Fruit fly (Drosophila melanogaster): Measurements from ENCODE around the gene Hakai.

Hakai gene

dm6 chr2L:19582185-19582584 lies at the start of gene Hakai (continued):
- TF ChIP-seq BtbVII (GFP tag; optimal IDR thresholded peaks at IDR 0.05): no peak
- no peak for TF ChIP-seq Nf-YA (GFP tag; IDR thresholded peaks at IDR 0.05)
- peak; percentile 41; the same call in 1 of the 2 replicates for TF ChIP-seq onecut (GFP tag; IDR thresholded peaks at IDR 0.05)
- TF ChIP-seq oc (tag; optimal IDR thresholded peaks at IDR 0.05): no peak
- peak; percentile 47; the same call in 1 of the 3 replicates for TF ChIP-seq CG11093 (GFP tag; IDR thresholded peaks at IDR 0.05)
- peak; percentile 59 for TF ChIP-seq btn (GFP tag; optimal IDR thresholded peaks at IDR 0.05)
- 0 out of 3 replicates have a peak, but pooled peaks have one; percentile 55 for TF ChIP-seq gce (GFP tag; IDR thresholded peaks at IDR 0.05)
- no peak; the same call in 2 of the 3 replicates for TF ChIP-seq otp (GFP tag; IDR thresholded peaks at IDR 0.05)
- peak; percentile 12 for TF ChIP-seq en (GFP tag; optimal IDR thresholded peaks at IDR 0.05)
- TF ChIP-seq so (GFP tag; IDR thresholded peaks at IDR 0.05): 0 out of 3 replicates have a peak, but pooled peaks have one; percentile 49
- no peak for TF ChIP-seq CG10565 (GFP tag; optimal IDR thresholded peaks at IDR 0.05)
- TF ChIP-seq CG18476 (GFP tag; optimal IDR thresholded peaks at IDR 0.05): peak; percentile 24
- peak; percentile 43 for TF ChIP-seq CG8089 (GFP tag; optimal IDR thresholded peaks at IDR 0.05)
- TF ChIP-seq ara (GFP tag; IDR thresholded peaks at IDR 0.05): no peak
- 0 out of 3 replicates have a peak, but pooled peaks have one; percentile 25 for TF ChIP-seq hb (GFP tag; IDR thresholded peaks at IDR 0.05; ENCODE audit: partially characterized antibody)
- TF ChIP-seq CG5953 (GFP tag; IDR thresholded peaks at IDR 0.05): no peak
- TF ChIP-seq CG12769 (tag; optimal IDR thresholded peaks at IDR 0.05): no peak
- no peak for TF ChIP-seq CG16779 (GFP tag; IDR thresholded peaks at IDR 0.05)
- TF ChIP-seq CoRest (tag; optimal IDR thresholded peaks at IDR 0.05): peak; percentile 74
- TF ChIP-seq Bteb2 (GFP tag; optimal IDR thresholded peaks at IDR 0.05): peak; percentile 40
- peak; percentile 63 for TF ChIP-seq sug (tag; optimal IDR thresholded peaks at IDR 0.05)
- TF ChIP-seq eyg (GFP tag; optimal IDR thresholded peaks at IDR 0.05): peak; percentile 58
- peak; percentile 5 for TF ChIP-seq kah (GFP tag; optimal IDR thresholded peaks at IDR 0.05)
- TF ChIP-seq CG30403 (GFP tag; optimal IDR thresholded peaks at IDR 0.05): peak; percentile 77
- TF ChIP-seq CG4282 (GFP tag; optimal IDR thresholded peaks at IDR 0.05): no peak
- TF ChIP-seq Dfd (GFP tag; optimal IDR thresholded peaks at IDR 0.05): peak in 1 of 2 experiments; percentile 12
- TF ChIP-seq CG15073 (GFP tag; optimal IDR thresholded peaks at IDR 0.05): no peak
- no peak for TF ChIP-seq corto (GFP tag; optimal IDR thresholded peaks at IDR 0.05)
- no peak for TF ChIP-seq tup (GFP tag; optimal IDR thresholded peaks at IDR 0.05)
- no peak for TF ChIP-seq CG12299 (tag; optimal IDR thresholded peaks at IDR 0.05)
- TF ChIP-seq CG10462 (GFP tag; optimal IDR thresholded peaks at IDR 0.05): no peak
- TF ChIP-seq CG16813 (GFP tag; IDR thresholded peaks at IDR 0.05; ENCODE audit: partially characterized antibody): peak; percentile 51
- no peak for TF ChIP-seq dan (GFP tag; IDR thresholded peaks at IDR 0.05)
- no peak for TF ChIP-seq B-H1 (GFP tag; IDR thresholded peaks at IDR 0.05)
- TF ChIP-seq CG6272 (GFP tag; IDR thresholded peaks at IDR 0.05): peak; percentile 50; the same call in 1 of the 2 replicates
- peak; percentile 41 for TF ChIP-seq crc (GFP tag; optimal IDR thresholded peaks at IDR 0.05)
- no peak for TF ChIP-seq CG12071 (GFP tag; optimal IDR thresholded peaks at IDR 0.05)
- no peak for TF ChIP-seq TFAM (GFP tag; optimal IDR thresholded peaks at IDR 0.05)
- TF ChIP-seq CG17361 (GFP tag; IDR thresholded peaks at IDR 0.05): peak; percentile 69
- TF ChIP-seq H2.0 (GFP tag; IDR thresholded peaks at IDR 0.05): peak; percentile 39; the same call in 1 of the 2 replicates
- TF ChIP-seq gro (GFP tag; optimal IDR thresholded peaks at IDR 0.05): peak; percentile 37
- TF ChIP-seq CG17829 (tag; optimal IDR thresholded peaks at IDR 0.05): peak; percentile 63
- peak; percentile 51 for TF ChIP-seq az2 (GFP tag; optimal IDR thresholded peaks at IDR 0.05)
- peak; percentile 25; the same call in 1 of the 3 replicates for TF ChIP-seq tgo (GFP tag; IDR thresholded peaks at IDR 0.05)
- peak; percentile 70 for TF ChIP-seq tin (GFP tag; optimal IDR thresholded peaks at IDR 0.05)
- TF ChIP-seq lov (optimal IDR thresholded peaks at IDR 0.05): no peak
- TF ChIP-seq lov (GFP tag; IDR thresholded peaks at IDR 0.05): no peak
- TF ChIP-seq Mad (GFP tag; optimal IDR thresholded peaks at IDR 0.05): peak; percentile 49
- peak; percentile 45 for TF ChIP-seq CG2678 (tag; optimal IDR thresholded peaks at IDR 0.05)
- peak; percentile 63 for TF ChIP-seq CG32532 (GFP tag; IDR thresholded peaks at IDR 0.05)
- peak; percentile 50 for TF ChIP-seq CG9727 (GFP tag; optimal IDR thresholded peaks at IDR 0.05)
- peak; percentile 32 for TF ChIP-seq CG11398 (GFP tag; optimal IDR thresholded peaks at IDR 0.05)

Measured in whole organism, embryonic.